Fruit fly (Drosophila melanogaster) whole organism, embryonic: ENCODE measurements around the gene Bmcp.

Source experiments
- ATbp ChIP-seq: fragments of 200-800 bp; sonication (Bioruptor generic); optimal IDR thresholded peaks from 2 replicates; lab custom pipeline; 2017; ENCODE audit warnings: missing biosample characterization, mild to moderate bottlenecking, missing genetic modification characterization, missing genetic modification reagents
- CG10321 ChIP-seq: fragments of 200-800 bp; sonication (Bioruptor generic); IDR thresholded peaks from 2 replicates; pipeline ENCODE4 v1.3.6; 2022; ENCODE audit warnings: missing biosample characterization, missing genetic modification characterization
- CG10543 ChIP-seq: fragments of 200-800 bp; sonication (Bioruptor generic); optimal IDR thresholded peaks from 3 replicates; lab custom pipeline; 2017; ENCODE audit warnings: missing biosample characterization, mild to moderate bottlenecking, missing genetic modification characterization, moderate library complexity
- CG11695 ChIP-seq: fragments of 200-800 bp; sonication (Bioruptor generic); IDR thresholded peaks from 3 replicates; pipeline ENCODE4 v1.3.6; 2022; ENCODE audit warnings: missing biosample characterization, missing genetic modification characterization
- CG12071 ChIP-seq: fragments of 200-800 bp; sonication (Bioruptor generic); optimal IDR thresholded peaks from 3 replicates; lab custom pipeline; 2018; ENCODE audit warnings: missing biosample characterization, mild to moderate bottlenecking, missing genetic modification characterization
- CG14014 ChIP-seq: fragments of 200-800 bp; sonication (Bioruptor generic); IDR thresholded peaks from 2 replicates; pipeline ENCODE4 v1.3.6; 2022; ENCODE audit warnings: missing biosample characterization, missing genetic modification characterization
- CG15479 ChIP-seq: fragments of 200-800 bp; sonication (Bioruptor generic); optimal IDR thresholded peaks from 3 replicates; lab custom pipeline; 2019; ENCODE audit warnings: missing biosample characterization, mild to moderate bottlenecking, missing genetic modification characterization, moderate library complexity
- CG15601 ChIP-seq: fragments of 200-800 bp; sonication (Bioruptor generic); optimal IDR thresholded peaks from 3 replicates; lab custom pipeline; 2019; ENCODE audit warnings: missing biosample characterization, mild to moderate bottlenecking, missing genetic modification characterization, moderate library complexity
- CG17568 ChIP-seq: fragments of 200-800 bp; sonication (Bioruptor generic); optimal IDR thresholded peaks from 2 replicates; lab custom pipeline; 2018; ENCODE audit warnings: missing biosample characterization, mild to moderate bottlenecking, missing genetic modification characterization, moderate library complexity
- CG17912 ChIP-seq: fragments of 200-800 bp; sonication (Bioruptor generic); optimal IDR thresholded peaks from 2 replicates; lab custom pipeline; 2018; ENCODE audit warnings: missing biosample characterization, mild to moderate bottlenecking, missing genetic modification characterization
- CG30403 ChIP-seq: fragments of 200-800 bp; sonication (Bioruptor generic); optimal IDR thresholded peaks from 3 replicates; lab custom pipeline; 2016; ENCODE audit warnings: missing biosample characterization, missing genetic modification characterization
- CG3065 ChIP-seq: fragments of 200-800 bp; sonication (Bioruptor generic); optimal IDR thresholded peaks from 2 replicates; lab custom pipeline; 2016; ENCODE audit warnings: missing biosample characterization, missing genetic modification characterization
- CG3163 ChIP-seq: fragments of 200-800 bp; sonication (Bioruptor generic); optimal IDR thresholded peaks from 3 replicates; lab custom pipeline; 2016; ENCODE audit warnings: missing biosample characterization, missing genetic modification characterization
- CG33213 ChIP-seq: fragments of 200-800 bp; sonication (Bioruptor generic); optimal IDR thresholded peaks from 3 replicates; lab custom pipeline; 2016; ENCODE audit warnings: missing biosample characterization, missing genetic modification characterization
- CG5953 ChIP-seq: fragments of 200-800 bp; sonication (Bioruptor generic); IDR thresholded peaks from 2 replicates; pipeline ENCODE4 v1.3.6; 2022; ENCODE audit warnings: missing biosample characterization, missing genetic modification characterization
- CG8089 ChIP-seq: fragments of 200-800 bp; sonication (Bioruptor generic); optimal IDR thresholded peaks from 3 replicates; lab custom pipeline; 2016; ENCODE audit warnings: missing biosample characterization, missing genetic modification characterization
- CG8765 ChIP-seq: fragments of 200-800 bp; sonication (Bioruptor generic); IDR thresholded peaks from 2 replicates; pipeline ENCODE4 v1.3.6; 2022; ENCODE audit warnings: missing biosample characterization, missing genetic modification characterization
- CkIIα-i1 ChIP-seq: fragments of 200-800 bp; sonication (Bioruptor generic); IDR thresholded peaks from 2 replicates; pipeline ENCODE4 v1.3.6; 2022; ENCODE audit warnings: missing biosample characterization, missing genetic modification characterization
- Dip3 ChIP-seq: fragments of 200-800 bp; sonication (Bioruptor generic); optimal IDR thresholded peaks from 3 replicates; lab custom pipeline; 2016; ENCODE audit warnings: missing biosample characterization, missing genetic modification characterization
- HLH54F ChIP-seq: fragments of 200-800 bp; sonication (Bioruptor generic); optimal IDR thresholded peaks from 3 replicates; lab custom pipeline; 2016; ENCODE audit warnings: missing biosample characterization, missing genetic modification characterization
- Hr3 ChIP-seq: fragments of 200-800 bp; sonication (Bioruptor generic); optimal IDR thresholded peaks from 3 replicates; lab custom pipeline; 2016; ENCODE audit warnings: missing biosample characterization, missing genetic modification characterization
- Mad ChIP-seq: fragments of 200-800 bp; sonication (Bioruptor generic); optimal IDR thresholded peaks from 2 replicates; lab custom pipeline; 2016; ENCODE audit warnings: missing biosample characterization, missing genetic modification characterization
- Mes4 ChIP-seq: fragments of 200-800 bp; sonication (Bioruptor generic); optimal IDR thresholded peaks from 2 replicates; lab custom pipeline; 2016; ENCODE audit warnings: missing biosample characterization, missing genetic modification characterization
- NFAT ChIP-seq: fragments of 200-800 bp; sonication (Bioruptor generic); IDR thresholded peaks from 2 replicates; pipeline ENCODE4 v1.3.6; 2022; ENCODE audit warnings: missing biosample characterization, missing genetic modification characterization
- Sox100B ChIP-seq: fragments of 200-800 bp; sonication (Bioruptor generic); optimal IDR thresholded peaks from 3 replicates; lab custom pipeline; 2018; ENCODE audit warnings: missing biosample characterization, mild to moderate bottlenecking, missing genetic modification characterization
- YL-1 ChIP-seq: fragments of 200-800 bp; sonication (Bioruptor generic); optimal IDR thresholded peaks from 3 replicates; lab custom pipeline; 2017; ENCODE audit warnings: missing biosample characterization, mild to moderate bottlenecking, missing genetic modification characterization
- ap ChIP-seq: fragments of 200-800 bp; sonication (Bioruptor generic); IDR thresholded peaks from 2 replicates; pipeline ENCODE4 v1.3.6; 2022; ENCODE audit warnings: missing biosample characterization, missing genetic modification characterization
- bigmax ChIP-seq: fragments of 200-800 bp; sonication (Bioruptor generic); optimal IDR thresholded peaks from 2 replicates; lab custom pipeline; 2018; ENCODE audit warnings: missing biosample characterization, mild to moderate bottlenecking, missing genetic modification characterization
- chn ChIP-seq: fragments of 200-800 bp; sonication (Bioruptor generic); optimal IDR thresholded peaks from 2 replicates; lab custom pipeline; 2016; ENCODE audit warnings: missing biosample characterization, missing genetic modification characterization
- dmrt99B ChIP-seq: fragments of 200-800 bp; sonication (Bioruptor generic); optimal IDR thresholded peaks from 2 replicates; lab custom pipeline; 2018; ENCODE audit warnings: missing biosample characterization, mild to moderate bottlenecking, missing genetic modification characterization, moderate library complexity
- dpn ChIP-seq, 2 experiments: fragments of 200-800 bp; sonication (Bioruptor generic); optimal IDR thresholded peaks; 3 replicates each; lab custom pipeline; 2016; ENCODE audit warnings: missing biosample characterization in 2 of 2, missing genetic modification characterization in 2 of 2
- ems ChIP-seq: fragments of 200-800 bp; sonication (Bioruptor generic); optimal IDR thresholded peaks from 3 replicates; lab custom pipeline; 2016; ENCODE audit warnings: missing biosample characterization, missing genetic modification characterization
- en ChIP-seq: fragments of 200-800 bp; sonication (Bioruptor generic); optimal IDR thresholded peaks from 2 replicates; lab custom pipeline; 2016; ENCODE audit warnings: missing biosample characterization, missing genetic modification characterization
- ewg ChIP-seq: fragments of 200-800 bp; sonication (Bioruptor generic); optimal IDR thresholded peaks from 3 replicates; lab custom pipeline; 2017; ENCODE audit warnings: mild to moderate bottlenecking, missing biosample characterization, missing genetic modification reagents, missing genetic modification characterization
- gfzf ChIP-seq: fragments of 200-800 bp; sonication (Bioruptor generic); optimal IDR thresholded peaks from 2 replicates; lab custom pipeline; 2016; ENCODE audit warnings: missing biosample characterization, mild to moderate bottlenecking, missing genetic modification characterization, moderate library complexity
- hbn ChIP-seq: fragments of 200-800 bp; sonication (Bioruptor generic); IDR thresholded peaks from 2 replicates; pipeline ENCODE4 v1.3.6; 2022; ENCODE audit warnings: missing biosample characterization, missing genetic modification characterization; ENCODE audit not compliant: partially characterized antibody
- insv ChIP-seq, 2 experiments: fragments of 200-800 bp; sonication (Bioruptor generic); optimal IDR thresholded peaks; 3 replicates each; lab custom pipeline; 2016 to 2018; ENCODE audit warnings: missing biosample characterization in 2 of 2, missing genetic modification characterization in 2 of 2
- knrl ChIP-seq: fragments of 200-800 bp; sonication (Bioruptor generic); IDR thresholded peaks from 3 replicates; pipeline ENCODE4 v1.3.6; 2022; ENCODE audit warnings: missing biosample characterization, missing genetic modification characterization; ENCODE audit not compliant: partially characterized antibody
- lbe ChIP-seq: fragments of 200-800 bp; sonication (Bioruptor generic); optimal IDR thresholded peaks from 2 replicates; lab custom pipeline; 2016; ENCODE audit warnings: missing biosample characterization, mild to moderate bottlenecking, missing genetic modification characterization
- lola ChIP-seq, 3 experiments: fragments of >200 bp in 2 of 3; fragments of 200-800 bp in 1 of 3; sonication (Bioruptor generic) in 1 of 3; optimal IDR thresholded peaks; 2 replicates each; lab custom pipeline; 2017 to 2019; ENCODE audit warnings: missing biosample characterization in 3 of 3, missing genetic modification characterization in 3 of 3, mild to moderate bottlenecking in 1 of 3, moderate library complexity in 1 of 3
- luna ChIP-seq: fragments of 200-800 bp; sonication (Bioruptor generic); optimal IDR thresholded peaks from 2 replicates; lab custom pipeline; 2016; ENCODE audit warnings: missing biosample characterization, missing genetic modification characterization
- mld ChIP-seq: fragments of 200-800 bp; sonication (Bioruptor generic); IDR thresholded peaks from 3 replicates; pipeline ENCODE4 v1.3.6; 2022; ENCODE audit warnings: missing biosample characterization, missing genetic modification characterization; ENCODE audit not compliant: partially characterized antibody
- nerfin-2 ChIP-seq: fragments of 200-800 bp; sonication (Bioruptor generic); IDR thresholded peaks from 2 replicates; pipeline ENCODE4 v1.3.6; 2022; ENCODE audit warnings: missing biosample characterization, missing genetic modification characterization; ENCODE audit not compliant: partially characterized antibody
- pb ChIP-seq: fragments of 200-800 bp; sonication (Bioruptor generic); optimal IDR thresholded peaks from 3 replicates; lab custom pipeline; 2016; ENCODE audit warnings: missing biosample characterization, missing genetic modification characterization
- pita ChIP-seq: fragments of 200-800 bp; sonication (Bioruptor generic); optimal IDR thresholded peaks from 2 replicates; lab custom pipeline; 2017; ENCODE audit warnings: missing biosample characterization, mild to moderate bottlenecking, missing genetic modification characterization
- schlank ChIP-seq: fragments of 200-800 bp; sonication (Bioruptor generic); optimal IDR thresholded peaks from 2 replicates; lab custom pipeline; 2018; ENCODE audit warnings: missing biosample characterization, mild to moderate bottlenecking, missing genetic modification characterization
- sna ChIP-seq: fragments of 200-800 bp; sonication (Bioruptor generic); IDR thresholded peaks from 2 replicates; pipeline ENCODE4 v1.3.6; 2022; ENCODE audit warnings: missing biosample characterization, missing genetic modification characterization; ENCODE audit not compliant: partially characterized antibody
- ssp ChIP-seq: fragments of 200-800 bp; sonication (Bioruptor generic); IDR thresholded peaks from 2 replicates; pipeline ENCODE4 v1.3.6; 2022; ENCODE audit warnings: missing biosample characterization, missing genetic modification characterization
- tio ChIP-seq: fragments of 200-800 bp; sonication (Bioruptor generic); optimal IDR thresholded peaks from 2 replicates; lab custom pipeline; 2017; ENCODE audit warnings: missing biosample characterization, missing genetic modification characterization, inconsistent platforms
- tup ChIP-seq: fragments of 200-800 bp; sonication (Bioruptor generic); optimal IDR thresholded peaks from 2 replicates; lab custom pipeline; 2016; ENCODE audit warnings: missing biosample characterization, mild to moderate bottlenecking, missing genetic modification characterization, moderate library complexity

Gene Bmcp

dm6 chr3L:11711059-11711628 lies 9.6 kb upstream of the Bmcp start, which contains the start of gene crim (continued):
- TF ChIP-seq ems (GFP tag; lab: Kevin White, UChicago) (no peak), CG30403 (GFP tag; lab: Kevin White, UChicago) (peak; percentile 12), CG33213 (GFP tag; lab: Kevin White, UChicago) (peak; percentile 53), bigmax (GFP tag; lab: Kevin White, UChicago) (no peak), NFAT (GFP tag; lab: Robert Waterston, UW) (no peak), sna (GFP tag; lab: Robert Waterston, UW) (no peak), mld (GFP tag; lab: Robert Waterston, UW) (no peak), pb (GFP tag; lab: Kevin White, UChicago) (no peak), CG3065 (GFP tag; lab: Kevin White, UChicago) (no peak), CG8765 (GFP tag; lab: Robert Waterston, UW) (no peak), CG10321 (GFP tag; lab: Robert Waterston, UW) (no peak), ATbp (no peak), HLH54F (GFP tag; lab: Kevin White, UChicago) (no peak), dmrt99B (tag; lab: Kevin White, UChicago) (no peak), CG3163 (GFP tag; lab: Kevin White, UChicago) (no peak), luna (GFP tag; lab: Kevin White, UChicago) (no peak), CG12071 (no peak), Hr3 (no peak), gfzf (GFP tag; lab: Kevin White, UChicago) (peak; percentile 92), CG15601 (peak; percentile 16), ap (GFP tag; lab: Robert Waterston, UW) (no peak), en (GFP tag; lab: Kevin White, UChicago) (no peak), lola (GFP tag; optimal IDR thresholded peaks at IDR 0.05; lab: Kevin White, UChicago) (no peak), Mad (GFP tag; lab: Kevin White, UChicago) (no peak), ewg (GFP tag; lab: Kevin White, UChicago) (no peak), ssp (GFP tag; lab: Robert Waterston, UW) (no peak), CG8089 (no peak), insv (GFP tag; optimal IDR thresholded peaks at IDR 0.05; lab: Kevin White, UChicago) (peak in 1 of 2 experiments; percentile 0), schlank (no peak), CG15479 (no peak), CG17912 (GFP tag; lab: Kevin White, UChicago) (no peak), knrl (GFP tag; lab: Robert Waterston, UW) (peak; percentile 40; the same call in 1 of the 3 replicates), CG11695 (GFP tag; lab: Robert Waterston, UW) (no peak), CG10543 (GFP tag; lab: Kevin White, UChicago) (no peak), chn (GFP tag; lab: Kevin White, UChicago) (no peak), CG5953 (no peak), pita (GFP tag; lab: Kevin White, UChicago) (no peak), Sox100B (GFP tag; lab: Kevin White, UChicago) (no peak), YL-1 (GFP tag; lab: Kevin White, UChicago) (peak; percentile 87), CG17568 (GFP tag; lab: Kevin White, UChicago) (no peak), tup (GFP tag; lab: Kevin White, UChicago) (no peak), CG14014 (GFP tag; lab: Robert Waterston, UW) (no peak), tio (GFP tag; lab: Kevin White, UChicago) (no peak), nerfin-2 (no peak), dpn (GFP tag; optimal IDR thresholded peaks at IDR 0.05; lab: Kevin White, UChicago) (no peak), hbn (GFP tag; lab: Robert Waterston, UW) (no peak), lbe (GFP tag; lab: Kevin White, UChicago) (peak; percentile 34), CkIIα-i1 (GFP tag; lab: Robert Waterston, UW) (no peak), Mes4 (GFP tag; lab: Kevin White, UChicago) (no peak), Dip3 (GFP tag; lab: Kevin White, UChicago) (no peak)
